Fruit fly (Drosophila melanogaster): ENCODE data around the gene ema.

The ema gene

dm6 chr3R:16469501-16470263, 28.2 kb upstream of the ema start, which contains the start of the genes CG42232 and CSN5:
Gene CG42232, minus strand, starts transcription at chr3R:16469663.
Gene CSN5, plus strand, starts transcription at chr3R:16470099.
- TF ChIP-seq btn (GFP tag; optimal IDR thresholded peaks at IDR 0.05): no peak
- TF ChIP-seq hth (optimal IDR thresholded peaks at IDR 0.05): no peak
- no peak for TF ChIP-seq tna (GFP tag; IDR thresholded peaks at IDR 0.05; ENCODE audit: partially characterized antibody)
- TF ChIP-seq CG7271 (tag; optimal IDR thresholded peaks at IDR 0.05): no peak
- peak; percentile 43; the same call in 1 of the 2 replicates for TF ChIP-seq Ada2b (GFP tag; IDR thresholded peaks at IDR 0.05)
- TF ChIP-seq luna (GFP tag; optimal IDR thresholded peaks at IDR 0.05): no peak
- peak; percentile 36; the same call in 1 of the 2 replicates for TF ChIP-seq CG32767 (GFP tag; IDR thresholded peaks at IDR 0.05)
- TF ChIP-seq CG11093 (GFP tag; IDR thresholded peaks at IDR 0.05): no peak
- TF ChIP-seq CG17912 (GFP tag; optimal IDR thresholded peaks at IDR 0.05): no peak
- no peak for TF ChIP-seq cad (GFP tag; optimal IDR thresholded peaks at IDR 0.05)
- no peak for TF ChIP-seq chm (GFP tag; IDR thresholded peaks at IDR 0.05)
- TF ChIP-seq Aef1 (GFP tag; IDR thresholded peaks at IDR 0.05): peak; percentile 11; the same call in 1 of the 3 replicates
- 0 out of 2 replicates have a peak, but pooled peaks have one; percentile 16 for TF ChIP-seq CG5953 (GFP tag; IDR thresholded peaks at IDR 0.05)
- peak; percentile 45; the same call in 1 of the 2 replicates for TF ChIP-seq CG6272 (GFP tag; IDR thresholded peaks at IDR 0.05)
- TF ChIP-seq mam (GFP tag; optimal IDR thresholded peaks at IDR 0.05): peak; percentile 69
- no peak for TF ChIP-seq en (GFP tag; optimal IDR thresholded peaks at IDR 0.05)
- peak; percentile 59 for TF ChIP-seq zen (tag; optimal IDR thresholded peaks at IDR 0.05)
- TF ChIP-seq CG10274 (GFP tag; optimal IDR thresholded peaks at IDR 0.05): no peak
- peak; percentile 21 for TF ChIP-seq CG12942 (GFP tag; optimal IDR thresholded peaks at IDR 0.05)
- TF ChIP-seq CG2116 (GFP tag; optimal IDR thresholded peaks at IDR 0.05): peak; percentile 67
- no peak for TF ChIP-seq NK7.1 (GFP tag; optimal IDR thresholded peaks at IDR 0.05)
- no peak for TF ChIP-seq CG17359 (tag; optimal IDR thresholded peaks at IDR 0.05)
- TF ChIP-seq gfzf (GFP tag; optimal IDR thresholded peaks at IDR 0.05): peak; percentile 17
- no peak for TF ChIP-seq CG6654 (GFP tag; optimal IDR thresholded peaks at IDR 0.05)
- peak; percentile 67 for TF ChIP-seq CG10654 (GFP tag; optimal IDR thresholded peaks at IDR 0.05)
- TF ChIP-seq stwl (tag; optimal IDR thresholded peaks at IDR 0.05): peak; percentile 68
- TF ChIP-seq Drgx (GFP tag; IDR thresholded peaks at IDR 0.05): no peak
- no peak for TF ChIP-seq CG3838 (GFP tag; optimal IDR thresholded peaks at IDR 0.05)
- TF ChIP-seq CG8281 (tag; optimal IDR thresholded peaks at IDR 0.05): no peak
- no peak for TF ChIP-seq ac (GFP tag; optimal IDR thresholded peaks at IDR 0.05)
- peak; percentile 38; the same call in 1 of the 2 replicates for TF ChIP-seq Atf6 (GFP tag; IDR thresholded peaks at IDR 0.05)
- no peak for TF ChIP-seq CG14965 (GFP tag; optimal IDR thresholded peaks at IDR 0.05; ENCODE audit: borderline replicate concordance)
- no peak for TF ChIP-seq Antp (GFP tag; optimal IDR thresholded peaks at IDR 0.05)
- no peak for TF ChIP-seq CG6854 (GFP tag; optimal IDR thresholded peaks at IDR 0.05)
- TF ChIP-seq caup (GFP tag; optimal IDR thresholded peaks at IDR 0.05; ENCODE audit: severe bottlenecking): no peak
- no peak for TF ChIP-seq sna (GFP tag; IDR thresholded peaks at IDR 0.05; ENCODE audit: partially characterized antibody)
- TF ChIP-seq CG13775 (GFP tag; optimal IDR thresholded peaks at IDR 0.05): peak; percentile 80
- no peak for TF ChIP-seq CG12744 (GFP tag; optimal IDR thresholded peaks at IDR 0.05)
- TF ChIP-seq Dad (GFP tag; optimal IDR thresholded peaks at IDR 0.05): peak; percentile 1
- TF ChIP-seq CG9215 (GFP tag; IDR thresholded peaks at IDR 0.05): no peak
- TF ChIP-seq seq (GFP tag; IDR thresholded peaks at IDR 0.05): no peak
- peak; percentile 39 for TF ChIP-seq Asciz (GFP tag; optimal IDR thresholded peaks at IDR 0.05)
- TF ChIP-seq CG18599 (GFP tag; optimal IDR thresholded peaks at IDR 0.05): peak; percentile 64
- no peak for TF ChIP-seq vnd (GFP tag; IDR thresholded peaks at IDR 0.05; ENCODE audit: partially characterized antibody)
- peak; percentile 36; the same call in 1 of the 2 replicates for TF ChIP-seq CG11085 (GFP tag; IDR thresholded peaks at IDR 0.05)
- TF ChIP-seq Spps (tag; optimal IDR thresholded peaks at IDR 0.05): no peak
- TF ChIP-seq Doc2 (GFP tag; IDR thresholded peaks at IDR 0.05): no peak
- peak; percentile 9 for TF ChIP-seq tup (GFP tag; optimal IDR thresholded peaks at IDR 0.05)
- no peak; the same call in 3 of the 4 replicates for TF ChIP-seq Gug (GFP tag; IDR thresholded peaks at IDR 0.05)
